Fruit fly (Drosophila melanogaster): ENCODE data around the gene CG6999.

The CG6999 gene

DNA sequence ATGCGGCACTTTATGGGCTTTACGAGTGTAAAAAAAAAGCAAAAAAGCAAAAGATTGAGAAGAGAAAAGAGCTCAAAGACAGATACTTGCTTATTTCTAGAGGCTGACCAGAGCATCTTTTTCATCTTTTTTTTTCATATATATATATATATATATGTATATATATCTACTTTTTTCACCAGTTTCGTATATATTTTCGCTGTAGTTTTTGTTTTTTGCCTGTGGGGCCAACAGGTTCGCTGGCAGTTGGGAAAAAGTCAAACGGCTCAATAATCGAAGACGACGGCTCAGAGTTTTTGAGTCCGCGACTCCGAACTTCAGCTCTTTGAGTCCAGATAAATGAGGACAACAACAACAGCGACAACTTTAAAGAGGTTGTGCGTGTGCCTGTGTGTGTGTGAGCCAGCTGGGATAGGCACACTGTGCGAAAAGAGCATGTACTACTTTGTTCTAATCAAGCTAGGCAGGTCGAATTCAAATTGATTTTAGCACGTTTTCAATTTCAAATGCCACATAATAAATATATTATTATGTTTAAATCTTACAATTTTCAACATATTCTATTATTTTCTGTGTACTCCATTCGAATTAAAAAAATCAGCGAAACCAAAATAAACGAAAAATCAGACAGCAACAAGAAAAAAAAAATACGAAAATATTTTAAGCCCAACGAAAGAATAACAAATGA lies 21.2 kb upstream of the CG6999 start (continued):
- TF ChIP-seq otp (GFP tag; IDR thresholded peaks at IDR 0.05) (no peak), D19A (tag; optimal IDR thresholded peaks at IDR 0.05) (no peak), CG9609 (GFP tag; optimal IDR thresholded peaks at IDR 0.05) (no peak), Ets65A (GFP tag) (peak; percentile 38), Hr3 (GFP tag; optimal IDR thresholded peaks at IDR 0.05) (peak; percentile 24), CTCF (GFP tag; optimal IDR thresholded peaks at IDR 0.05) (no peak), CG4282 (GFP tag; optimal IDR thresholded peaks at IDR 0.05) (no peak), toy (GFP tag; IDR thresholded peaks at IDR 0.05) (no peak), CG34376 (GFP tag; optimal IDR thresholded peaks at IDR 0.05) (no peak), tna (GFP tag; IDR thresholded peaks at IDR 0.05; ENCODE audit: partially characterized antibody) (no peak), D19B (GFP tag; optimal IDR thresholded peaks at IDR 0.05) (no peak), gce (GFP tag; IDR thresholded peaks at IDR 0.05) (no peak), al (GFP tag; IDR thresholded peaks at IDR 0.05) (peak; percentile 28; the same call in 1 of the 2 replicates), Deaf1 (tag; optimal IDR thresholded peaks at IDR 0.05) (no peak), CG10654 (GFP tag; optimal IDR thresholded peaks at IDR 0.05) (no peak), chinmo (GFP tag; IDR thresholded peaks at IDR 0.05; ENCODE audit: partially characterized antibody) (no peak), jumu (GFP tag; optimal IDR thresholded peaks at IDR 0.05) (no peak), salm (tag; optimal IDR thresholded peaks at IDR 0.05) (no peak), CG1647 (GFP tag; optimal IDR thresholded peaks at IDR 0.05) (no peak), Kr (GFP tag; optimal IDR thresholded peaks at IDR 0.05) (no peak), PHDP (tag; optimal IDR thresholded peaks at IDR 0.05) (peak; percentile 11), CG31365 (tag; optimal IDR thresholded peaks at IDR 0.05) (no peak), tgo (GFP tag; IDR thresholded peaks at IDR 0.05) (peak; percentile 45; the same call in 1 of the 3 replicates), dimm (GFP tag; IDR thresholded peaks at IDR 0.05) (no peak), D (optimal IDR thresholded peaks at IDR 0.05) (no peak), D (GFP tag; optimal IDR thresholded peaks at IDR 0.05) (no peak), bab2 (GFP tag; optimal IDR thresholded peaks at IDR 0.05) (no peak), CG2120 (GFP tag; optimal IDR thresholded peaks at IDR 0.05) (peak; percentile 19), ranshi (GFP tag; IDR thresholded peaks at IDR 0.05) (no peak), CG14710 (tag; optimal IDR thresholded peaks at IDR 0.05) (no peak), CG4730 (GFP tag; IDR thresholded peaks at IDR 0.05) (no peak), CG12391 (tag; optimal IDR thresholded peaks at IDR 0.05) (peak; percentile 11), MBD-R2 (GFP tag; IDR thresholded peaks at IDR 0.05) (no peak), ERR (GFP tag; optimal IDR thresholded peaks at IDR 0.05) (no peak), CG18764 (GFP tag; optimal IDR thresholded peaks at IDR 0.05) (no peak), GATAe (GFP tag; conservative IDR thresholded peaks at IDR 0.05) (no peak), CG33557 (GFP tag; optimal IDR thresholded peaks at IDR 0.05) (no peak), maf-S (GFP tag; optimal IDR thresholded peaks at IDR 0.05) (no peak), luna (GFP tag; optimal IDR thresholded peaks at IDR 0.05) (no peak), shn (GFP tag; optimal IDR thresholded peaks at IDR 0.05) (no peak), Side (GFP tag; optimal IDR thresholded peaks at IDR 0.05) (no peak), nmo (GFP tag; optimal IDR thresholded peaks at IDR 0.05) (peak; percentile 22), pnt (GFP tag; optimal IDR thresholded peaks at IDR 0.05) (no peak), sisA (GFP tag; IDR thresholded peaks at IDR 0.05) (peak; percentile 57), fd64A (GFP tag; optimal IDR thresholded peaks at IDR 0.05) (no peak), dmrt11E (tag; optimal IDR thresholded peaks at IDR 0.05) (no peak), CG11695 (GFP tag; IDR thresholded peaks at IDR 0.05) (peak; percentile 38; the same call in 1 of the 3 replicates), HLH3B (GFP tag; IDR thresholded peaks at IDR 0.05) (peak; percentile 45; the same call in 1 of the 2 replicates), HHEX (GFP tag; optimal IDR thresholded peaks at IDR 0.05) (peak; percentile 18), CG32532 (GFP tag; IDR thresholded peaks at IDR 0.05) (peak; percentile 56), CG6683 (GFP tag; optimal IDR thresholded peaks at IDR 0.05) (no peak), CG32767 (GFP tag; IDR thresholded peaks at IDR 0.05) (no peak)

Data from whole organism, embryonic.